Worm (Caenorhabditis elegans) whole organism, L1 larva: ENCODE results near the gene dpy-2.
A peak's percentile ranks its signal among the peaks of the same experiment; 100 is the strongest.

Experiments used
- C34B4.2 ChIP-seq: sonication (generic microtip); optimal IDR thresholded peaks from 2 replicates; lab custom pipeline; 2017; ENCODE audit warnings: mild to moderate bottlenecking, missing genetic modification characterization, missing compliant biosample characterization
- F16B12.6 ChIP-seq: fragments of 150-350 bp; optimal IDR thresholded peaks from 2 replicates; lab custom pipeline; 2014; ENCODE audit warnings: missing biosample characterization, missing genetic modification characterization
- blmp-1 ChIP-seq: fragments of 150-350 bp; optimal IDR thresholded peaks from 2 replicates; lab custom pipeline; 2014; ENCODE audit warnings: missing biosample characterization, missing genetic modification characterization
- ceh-8 ChIP-seq: fragments of 200-800 bp; sonication (Bioruptor generic); optimal IDR thresholded peaks from 2 replicates; lab custom pipeline; 2018; ENCODE audit warnings: mild to moderate bottlenecking, missing genetic modification characterization, moderate library complexity, missing compliant biosample characterization
- ceh-82 ChIP-seq, 3 experiments: fragments of 150-350 bp in 1 of 3; sonication (generic microtip) in 2 of 3; optimal IDR thresholded peaks; 2 replicates each; lab custom pipeline; 2014 to 2017; ENCODE audit warnings: missing biosample characterization in 3 of 3, missing genetic modification characterization in 3 of 3
- ceh-88 ChIP-seq: fragments of 200-800 bp; sonication (Bioruptor generic); IDR thresholded peaks from 2 replicates; pipeline ENCODE4 v1.3.6; 2022; ENCODE audit warnings: missing genetic modification characterization, missing compliant biosample characterization
- ceh-90 ChIP-seq: sonication (generic microtip); optimal IDR thresholded peaks from 2 replicates; lab custom pipeline; 2016; ENCODE audit warnings: missing genetic modification characterization, missing compliant biosample characterization
- efl-1 ChIP-seq, 4 experiments: fragments of 150-350 bp; optimal IDR thresholded peaks in 3 of 4; peaks in 1 of 4; 1 replicate in 1 of 4; 2 replicates in 3 of 4; lab custom pipeline; 2014; ENCODE audit warnings: missing biosample characterization in 2 of 4, missing genetic modification characterization in 2 of 4, missing genetic modification reagents in 2 of 4
- elt-2 ChIP-seq: sonication (generic microtip); optimal IDR thresholded peaks from 2 replicates; lab custom pipeline; 2016; ENCODE audit warnings: missing genetic modification characterization, mild to moderate bottlenecking, inconsistent platforms, missing compliant biosample characterization, missing genetic modification reagents
- elt-3 ChIP-seq, 6 experiments: fragments of 150-350 bp in 1 of 6; sonication (generic microtip); optimal IDR thresholded peaks; 2 replicates each; lab custom pipeline; 2017 to 2018; ENCODE audit warnings: missing biosample characterization in 6 of 6, missing genetic modification characterization in 6 of 6, inconsistent platforms in 1 of 6
- hlh-4 ChIP-seq: sonication (generic microtip); optimal IDR thresholded peaks from 2 replicates; lab custom pipeline; 2016; ENCODE audit warnings: mild to moderate bottlenecking, missing genetic modification characterization, missing compliant biosample characterization
- hpl-2 ChIP-seq: fragments of 150-350 bp; optimal IDR thresholded peaks from 2 replicates; lab custom pipeline; 2014; ENCODE audit warnings: missing biosample characterization, missing genetic modification reagents, missing genetic modification characterization
- irx-1 ChIP-seq: sonication (generic microtip); optimal IDR thresholded peaks from 2 replicates; lab custom pipeline; 2016; ENCODE audit warnings: missing genetic modification characterization, missing compliant biosample characterization
- isw-1 ChIP-seq: fragments of 200-800 bp; sonication (Bioruptor generic); IDR thresholded peaks from 2 replicates; pipeline ENCODE4 v1.3.6; 2022; ENCODE audit warnings: missing genetic modification characterization, missing compliant biosample characterization
- jun-1 ChIP-seq: fragments of 150-350 bp; optimal IDR thresholded peaks from 2 replicates; lab custom pipeline; 2014; ENCODE audit warnings: missing biosample characterization, missing genetic modification reagents, missing genetic modification characterization
- lin-35 ChIP-seq, 2 experiments: fragments of 150-350 bp; optimal IDR thresholded peaks; 2 replicates each; lab custom pipeline; 2014; ENCODE audit warnings: missing biosample characterization in 2 of 2, missing genetic modification characterization in 2 of 2, missing genetic modification reagents in 2 of 2
- lin-39 ChIP-seq: fragments of 150-350 bp; optimal IDR thresholded peaks from 2 replicates; lab custom pipeline; 2014; ENCODE audit warnings: missing biosample characterization, missing genetic modification reagents, missing genetic modification characterization
- lir-3 ChIP-seq: sonication (generic microtip); optimal IDR thresholded peaks from 2 replicates; lab custom pipeline; 2016; ENCODE audit warnings: mild to moderate bottlenecking, missing genetic modification characterization, moderate library complexity, missing compliant biosample characterization; ENCODE audit not compliant: poor library complexity
- lsy-2 ChIP-seq, 2 experiments: fragments of 150-350 bp; optimal IDR thresholded peaks; 2 replicates each; lab custom pipeline; 2014; ENCODE audit warnings: missing biosample characterization in 2 of 2, missing genetic modification characterization in 2 of 2
- mdl-1 ChIP-seq, 2 experiments: fragments of 150-350 bp; optimal IDR thresholded peaks; 2 replicates each; lab custom pipeline; 2014 to 2017; ENCODE audit warnings: missing biosample characterization in 2 of 2, missing genetic modification characterization in 2 of 2, inconsistent platforms in 1 of 2
- nhr-11 ChIP-seq: fragments of 150-350 bp; optimal IDR thresholded peaks from 2 replicates; lab custom pipeline; 2014; ENCODE audit warnings: missing biosample characterization, missing genetic modification characterization
- nhr-20 ChIP-seq: sonication (generic microtip); optimal IDR thresholded peaks from 2 replicates; lab custom pipeline; 2016; ENCODE audit warnings: mild to moderate bottlenecking, missing genetic modification characterization, missing compliant biosample characterization
- nhr-28 ChIP-seq: fragments of 150-350 bp; optimal IDR thresholded peaks from 2 replicates; lab custom pipeline; 2014; ENCODE audit warnings: missing biosample characterization, missing genetic modification characterization
- nhr-76 ChIP-seq: sonication (generic microtip); optimal IDR thresholded peaks from 2 replicates; lab custom pipeline; 2017; ENCODE audit warnings: missing biosample characterization, missing genetic modification characterization
- nhr-84 ChIP-seq: sonication (generic microtip); optimal IDR thresholded peaks from 2 replicates; lab custom pipeline; 2017; ENCODE audit warnings: missing biosample characterization, missing genetic modification characterization
- pqm-1 ChIP-seq: sonication (generic microtip); optimal IDR thresholded peaks from 3 replicates; lab custom pipeline; 2017; ENCODE audit warnings: missing biosample characterization, missing genetic modification characterization
- rnt-1 ChIP-seq: sonication (generic microtip); optimal IDR thresholded peaks from 2 replicates; lab custom pipeline; 2016; ENCODE audit warnings: mild to moderate bottlenecking, missing genetic modification characterization, moderate library complexity, missing compliant biosample characterization
- skn-1 ChIP-seq: fragments of 150-350 bp; optimal IDR thresholded peaks from 2 replicates; lab custom pipeline; 2014; ENCODE audit warnings: missing biosample characterization, missing genetic modification characterization
- snpc-4 ChIP-seq: fragments of 150-350 bp; optimal IDR thresholded peaks from 2 replicates; lab custom pipeline; 2014; ENCODE audit warnings: missing biosample characterization, missing genetic modification characterization
- sptf-1 ChIP-seq: fragments of 150-350 bp; optimal IDR thresholded peaks from 2 replicates; lab custom pipeline; 2014; ENCODE audit warnings: missing biosample characterization, missing genetic modification characterization
- sup-37 ChIP-seq: fragments of 200-800 bp; sonication (Bioruptor generic); optimal IDR thresholded peaks from 2 replicates; lab custom pipeline; 2018; ENCODE audit warnings: mild to moderate bottlenecking, missing genetic modification characterization, missing compliant biosample characterization
- swsn-7 ChIP-seq: sonication (generic microtip); optimal IDR thresholded peaks from 2 replicates; lab custom pipeline; 2016; ENCODE audit warnings: missing genetic modification characterization, missing compliant biosample characterization
- xbp-1 ChIP-seq: sonication (generic microtip); optimal IDR thresholded peaks from 2 replicates; lab custom pipeline; 2016; ENCODE audit warnings: missing genetic modification characterization, missing compliant biosample characterization

dpy-2 gene

DNA sequence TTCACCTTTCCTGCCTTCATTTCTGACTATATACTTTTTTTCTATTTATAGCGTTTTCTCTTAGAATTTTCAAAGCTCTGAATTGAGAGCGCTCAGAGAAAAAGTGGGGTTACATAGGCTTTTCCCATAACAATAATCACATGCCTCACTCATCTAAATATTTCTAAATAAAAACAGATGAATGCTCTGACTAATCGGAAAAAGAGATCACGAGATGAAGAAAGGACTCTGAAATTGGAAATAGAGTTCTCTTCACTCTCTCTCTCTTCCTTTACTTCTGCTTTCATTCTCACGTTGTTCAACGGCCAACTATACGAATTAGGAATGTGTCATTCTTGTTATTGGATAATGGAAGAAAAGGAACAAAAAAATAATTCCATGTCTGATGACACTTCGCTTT, 25.0 kb upstream of the dpy-2 start (continued):
- no peak for TF ChIP-seq nhr-28 (tag; lab: Kevin White, UChicago)
- TF ChIP-seq nhr-84, result no peak
- peak in 1 of 2 experiments; percentile 4 for TF ChIP-seq lsy-2 (tag; optimal IDR thresholded peaks at IDR 0.05; lab: Kevin White, UChicago)
- no peak for TF ChIP-seq blmp-1 (tag; lab: Kevin White, UChicago)
- no peak for TF ChIP-seq isw-1 (GFP tag; lab: Robert Waterston, UW)
- no peak for TF ChIP-seq nhr-76
- TF ChIP-seq ceh-90 (tag; lab: Kevin White, UChicago), result no peak
- no peak for TF ChIP-seq lin-39 (tag; lab: Kevin White, UChicago)
- TF ChIP-seq ceh-8 (GFP tag; lab: Kevin White, UChicago), result peak; percentile 26
- TF ChIP-seq nhr-11 (tag; lab: Kevin White, UChicago), result peak; percentile 10
- TF ChIP-seq ceh-82 (tag; optimal IDR thresholded peaks at IDR 0.05; lab: Kevin White, UChicago), result no peak
- TF ChIP-seq sptf-1 (tag; lab: Kevin White, UChicago), result no peak
- peak; percentile 28 for TF ChIP-seq swsn-7 (tag; lab: Kevin White, UChicago)
- no peak for TF ChIP-seq irx-1 (tag; lab: Kevin White, UChicago)
- TF ChIP-seq efl-1 (optimal IDR thresholded peaks at IDR 0.05; lab: Kevin White, UChicago), result no peak
- peak in 1 of 2 experiments; percentile 19 for TF ChIP-seq efl-1 (GFP tag; optimal IDR thresholded peaks at IDR 0.05 in 1 of 2; lab: Kevin White, UChicago)
- no peak for TF ChIP-seq lin-35 (GFP tag; optimal IDR thresholded peaks at IDR 0.05; lab: Kevin White, UChicago)
- TF ChIP-seq elt-3 (tag; optimal IDR thresholded peaks at IDR 0.05; lab: Kevin White, UChicago), result no peak
- no peak for TF ChIP-seq lir-3 (tag; lab: Kevin White, UChicago)
- no peak for TF ChIP-seq pqm-1 (tag; lab: Kevin White, UChicago)

DNA sequence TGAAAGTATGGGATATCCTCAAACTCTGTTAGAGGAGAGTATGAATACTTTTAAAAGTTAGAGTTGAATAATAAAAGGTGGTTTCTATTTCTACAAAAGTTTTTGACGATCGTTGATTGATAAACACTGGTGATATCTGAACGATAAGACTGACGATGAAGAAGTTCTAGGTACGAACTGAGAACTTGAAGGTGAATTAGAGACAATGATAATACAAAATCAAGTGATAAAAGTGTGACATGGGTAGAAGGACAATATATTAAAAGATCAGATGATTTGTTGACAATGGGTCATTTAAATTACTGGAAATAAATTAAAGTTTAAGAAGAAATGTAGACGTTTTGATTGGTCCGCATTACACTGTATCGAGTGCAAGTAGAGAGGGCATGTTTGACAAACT, 18.7 kb upstream of the dpy-2 start, which contains the start of gene C18H9.5:
Gene C18H9.5, minus strand, starts transcription at position 179 of the 400 bp plus-strand sequence.
- TF ChIP-seq nhr-20 (tag; lab: Kevin White, UChicago) (peak; percentile 5), swsn-7 (tag; lab: Kevin White, UChicago) (no peak), elt-3 (tag; optimal IDR thresholded peaks at IDR 0.05; lab: Kevin White, UChicago) (peak in 1 of 6 experiments; percentile 7), F16B12.6 (tag; lab: Kevin White, UChicago) (no peak)

DNA sequence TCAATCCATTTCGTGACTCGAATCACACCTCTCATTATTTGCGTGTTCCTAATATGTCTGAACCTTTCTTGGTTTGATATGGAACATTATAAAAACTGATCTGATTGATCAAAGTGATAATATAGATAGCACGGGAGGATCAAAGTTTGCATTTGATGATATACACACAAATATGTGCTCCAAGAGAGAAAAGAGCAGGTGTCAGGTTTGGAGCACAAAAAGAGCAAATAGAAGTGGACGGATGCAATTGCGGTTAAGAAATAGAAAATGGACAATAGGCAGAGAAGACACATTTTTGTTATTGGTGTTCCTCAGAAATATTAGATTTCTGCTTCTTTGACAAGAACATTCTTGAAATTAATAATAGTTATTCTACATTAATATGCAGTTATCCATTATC, 15.3 kb upstream of the dpy-2 start, which contains the start of gene C18H9.1:
Gene C18H9.1, plus strand, starts transcription at position 301 of the 400 bp plus-strand sequence.
- no peak for TF ChIP-seq skn-1 (tag; lab: Kevin White, UChicago)
- no peak for TF ChIP-seq hpl-2 (GFP tag; lab: Kevin White, UChicago)
- no peak for TF ChIP-seq snpc-4 (tag; lab: Kevin White, UChicago)
- TF ChIP-seq rnt-1 (tag; lab: Kevin White, UChicago), result no peak
- no peak for TF ChIP-seq xbp-1 (tag; lab: Kevin White, UChicago)
- TF ChIP-seq ceh-88 (GFP tag; lab: Robert Waterston, UW), result no peak
- TF ChIP-seq mdl-1 (tag; optimal IDR thresholded peaks at IDR 0.05; lab: Kevin White, UChicago), result no peak
- no peak for TF ChIP-seq ceh-90 (tag; lab: Kevin White, UChicago)
- TF ChIP-seq hlh-4 (tag; lab: Kevin White, UChicago), result no peak
- TF ChIP-seq efl-1 (optimal IDR thresholded peaks at IDR 0.05; lab: Kevin White, UChicago), result no peak
- no peak for TF ChIP-seq efl-1 (GFP tag; optimal IDR thresholded peaks at IDR 0.05 in 1 of 2; lab: Kevin White, UChicago)

DNA sequence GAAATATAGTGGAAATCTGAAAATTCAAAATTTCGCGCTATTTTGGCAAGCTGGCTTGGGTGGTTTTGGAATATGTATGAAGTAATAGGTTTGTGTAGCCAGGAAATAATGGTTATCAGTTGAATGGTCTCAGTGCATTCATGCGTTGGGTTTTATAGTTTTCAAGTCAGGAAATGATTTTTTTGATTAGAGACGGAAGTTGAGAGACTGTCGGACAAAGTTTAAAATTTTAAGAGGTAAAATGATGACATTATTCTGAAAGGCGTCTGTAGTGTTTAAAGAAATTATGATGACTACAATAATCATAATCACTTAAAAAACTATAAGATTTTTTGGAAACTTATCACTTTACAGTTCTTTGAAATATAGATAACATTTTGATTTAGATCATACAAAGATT, 12.6 kb upstream of the dpy-2 start, which contains the start of gene C18H9.6:
Gene C18H9.6, minus strand, starts transcription at position 129 of the 400 bp plus-strand sequence.
- TF ChIP-seq C34B4.2 (tag; lab: Kevin White, UChicago) (no peak), elt-2 (tag; lab: Kevin White, UChicago) (peak; percentile 86), nhr-28 (tag; lab: Kevin White, UChicago) (no peak), sup-37 (GFP tag; lab: Kevin White, UChicago) (no peak), jun-1 (tag; lab: Kevin White, UChicago) (no peak), ceh-82 (tag; optimal IDR thresholded peaks at IDR 0.05; lab: Kevin White, UChicago) (no peak)
